Worm (Caenorhabditis elegans) whole organism, young adult: ENCODE measurements around the gene F02H6.3.

ENCODE experiments used
- B0019.2 ChIP-seq: fragments of 200-800 bp; sonication (Bioruptor generic); conservative IDR thresholded peaks from 2 replicates; pipeline ENCODE4 v1.3.6; 2022; ENCODE audit warnings: missing genetic modification reagents, missing genetic modification characterization, missing compliant biosample characterization
- F37B4.10 ChIP-seq: fragments of 200-800 bp; sonication (Bioruptor generic); IDR thresholded peaks from 2 replicates; pipeline ENCODE4 v1.3.6; 2022; ENCODE audit warnings: missing genetic modification characterization, missing compliant biosample characterization
- F39B2.1 ChIP-seq: fragments of 200-800 bp; sonication (Bioruptor generic); IDR thresholded peaks from 2 replicates; pipeline ENCODE4 v1.3.6; 2022; ENCODE audit warnings: missing genetic modification reagents, missing genetic modification characterization, missing compliant biosample characterization
- K11D2.4 ChIP-seq: fragments of 200-800 bp; sonication (Bioruptor generic); IDR thresholded peaks from 2 replicates; pipeline ENCODE4 v1.3.6; 2022; ENCODE audit warnings: missing genetic modification reagents, missing genetic modification characterization, missing compliant biosample characterization
- K12H6.12 ChIP-seq: fragments of 200-800 bp; sonication (Bioruptor generic); optimal IDR thresholded peaks from 2 replicates; lab custom pipeline; 2018; ENCODE audit warnings: mild to moderate bottlenecking, missing genetic modification characterization, missing compliant biosample characterization
- Y79H2A.3 ChIP-seq: fragments of 200-800 bp; sonication (Bioruptor generic); conservative IDR thresholded peaks from 2 replicates; pipeline ENCODE4 v1.3.6; 2022; ENCODE audit warnings: missing genetic modification reagents, missing genetic modification characterization, missing compliant biosample characterization
- Y95B8A.8 ChIP-seq: fragments of 200-800 bp; sonication (Bioruptor generic); IDR thresholded peaks from 2 replicates; pipeline ENCODE4 v1.3.6; 2022; ENCODE audit warnings: missing genetic modification reagents, missing genetic modification characterization, missing compliant biosample characterization
- aptf-2 ChIP-seq: fragments of 200-800 bp; sonication (Bioruptor generic); conservative IDR thresholded peaks from 2 replicates; pipeline ENCODE4 v1.3.6; 2022; ENCODE audit warnings: missing genetic modification reagents, missing genetic modification characterization, missing compliant biosample characterization
- ceh-79 ChIP-seq: sonication (generic microtip); optimal IDR thresholded peaks from 2 replicates; lab custom pipeline; 2017; ENCODE audit warnings: mild to moderate bottlenecking, missing genetic modification characterization, missing compliant biosample characterization
- die-1 ChIP-seq: sonication (generic microtip); optimal IDR thresholded peaks from 2 replicates; lab custom pipeline; 2016; ENCODE audit warnings: missing genotype, mild to moderate bottlenecking, missing genetic modification characterization, missing compliant biosample characterization
- dox-1 ChIP-seq: fragments of 200-800 bp; sonication (Bioruptor generic); IDR thresholded peaks from 2 replicates; pipeline ENCODE4 v1.3.6; 2022; ENCODE audit warnings: missing genetic modification reagents, missing genetic modification characterization, missing compliant biosample characterization
- dpff-1 ChIP-seq: sonication (generic microtip); optimal IDR thresholded peaks from 2 replicates; lab custom pipeline; 2017; ENCODE audit warnings: mild to moderate bottlenecking, missing genetic modification characterization, missing compliant biosample characterization
- efl-1 ChIP-seq: fragments of 150-350 bp; optimal IDR thresholded peaks from 2 replicates; lab custom pipeline; 2014; ENCODE audit warnings: missing biosample characterization, missing genetic modification reagents, missing genetic modification characterization
- gei-17 ChIP-seq: fragments of 200-800 bp; sonication (Bioruptor generic); optimal IDR thresholded peaks from 2 replicates; lab custom pipeline; 2018; ENCODE audit warnings: mild to moderate bottlenecking, missing genetic modification characterization, missing compliant biosample characterization
- hsf-1 ChIP-seq: fragments of 200-800 bp; sonication (Bioruptor generic); IDR thresholded peaks from 2 replicates; pipeline ENCODE4 v1.3.6; 2022; ENCODE audit warnings: missing genetic modification reagents, missing genetic modification characterization, missing compliant biosample characterization
- lag-1 ChIP-seq: fragments of 200-800 bp; sonication (Bioruptor generic); IDR thresholded peaks from 2 replicates; pipeline ENCODE4 v1.3.6; 2022; ENCODE audit warnings: missing genetic modification reagents, missing genetic modification characterization, missing compliant biosample characterization
- let-526 ChIP-seq: fragments of 200-800 bp; sonication (Bioruptor generic); IDR thresholded peaks from 2 replicates; pipeline ENCODE4 v1.3.6; 2022; ENCODE audit warnings: missing genetic modification reagents, missing genetic modification characterization, missing compliant biosample characterization
- lsl-1 ChIP-seq: fragments of 200-800 bp; sonication (Bioruptor generic); optimal IDR thresholded peaks from 2 replicates; lab custom pipeline; 2018; ENCODE audit warnings: mild to moderate bottlenecking, missing genetic modification characterization, moderate library complexity, missing compliant biosample characterization
- lsy-27 ChIP-seq: sonication (generic microtip); optimal IDR thresholded peaks from 2 replicates; lab custom pipeline; 2017; ENCODE audit warnings: missing genetic modification characterization, mild to moderate bottlenecking, missing compliant biosample characterization, antibody characterized with exemption, missing genotype, borderline replicate concordance; ENCODE audit not compliant: insufficient read depth
- madf-10 ChIP-seq: sonication (generic microtip); optimal IDR thresholded peaks from 2 replicates; lab custom pipeline; 2016; ENCODE audit warnings: mild to moderate bottlenecking, missing genetic modification characterization, missing compliant biosample characterization
- madf-6 ChIP-seq: fragments of 200-800 bp; sonication (Bioruptor generic); IDR thresholded peaks from 2 replicates; pipeline ENCODE4 v1.3.6; 2022; ENCODE audit warnings: missing genetic modification reagents, missing genetic modification characterization, missing compliant biosample characterization
- mel-28 ChIP-seq: sonication (generic microtip); optimal IDR thresholded peaks from 2 replicates; lab custom pipeline; 2016; ENCODE audit warnings: borderline replicate concordance, mild to moderate bottlenecking, missing genetic modification characterization, missing compliant biosample characterization
- mxl-1 ChIP-seq: sonication (generic microtip); optimal IDR thresholded peaks from 2 replicates; lab custom pipeline; 2016; ENCODE audit warnings: missing genetic modification characterization, missing compliant biosample characterization
- nfya-2 ChIP-seq: fragments of 200-800 bp; sonication (Bioruptor generic); IDR thresholded peaks from 2 replicates; pipeline ENCODE4 v1.3.6; 2022; ENCODE audit warnings: missing genetic modification reagents, missing genetic modification characterization, missing compliant biosample characterization
- nhr-120 ChIP-seq: fragments of 200-800 bp; sonication (Bioruptor generic); IDR thresholded peaks from 2 replicates; pipeline ENCODE4 v1.3.6; 2022; ENCODE audit warnings: missing genetic modification characterization, missing compliant biosample characterization
- nhr-27 ChIP-seq: fragments of 200-800 bp; sonication (Bioruptor generic); optimal IDR thresholded peaks from 2 replicates; lab custom pipeline; 2018; ENCODE audit warnings: mild to moderate bottlenecking, missing genetic modification characterization, moderate library complexity, missing compliant biosample characterization
- pbrm-1 ChIP-seq: fragments of 200-800 bp; sonication (Bioruptor generic); IDR thresholded peaks from 2 replicates; pipeline ENCODE4 v1.3.6; 2022; ENCODE audit warnings: missing genetic modification reagents, missing genetic modification characterization, missing compliant biosample characterization
- snpc-4 ChIP-seq, 5 experiments: fragments of 150-350 bp in 1 of 5; sonication (generic microtip) in 4 of 5; optimal IDR thresholded peaks; 2 replicates each; lab custom pipeline; 2014 to 2018; ENCODE audit warnings: missing genetic modification characterization in 5 of 5, missing biosample characterization in 3 of 5, antibody characterized with exemption in 2 of 5, mild to moderate bottlenecking in 2 of 5, missing compliant biosample characterization in 2 of 5, missing genotype in 2 of 5, moderate library complexity in 2 of 5, missing genetic modification reagents in 1 of 5
- sptf-2 ChIP-seq: fragments of 200-800 bp; sonication (Bioruptor generic); optimal IDR thresholded peaks from 2 replicates; lab custom pipeline; 2018; ENCODE audit warnings: mild to moderate bottlenecking, missing genetic modification characterization, missing compliant biosample characterization
- zim-3 ChIP-seq: sonication (generic microtip); optimal IDR thresholded peaks from 2 replicates; lab custom pipeline; 2017; ENCODE audit warnings: mild to moderate bottlenecking, missing genetic modification characterization, moderate library complexity, missing compliant biosample characterization
- ztf-25 ChIP-seq: fragments of 200-800 bp; sonication (Bioruptor generic); IDR thresholded peaks from 2 replicates; pipeline ENCODE4 v1.3.6; 2022; ENCODE audit warnings: missing genetic modification reagents, missing genetic modification characterization, missing compliant biosample characterization
- ztf-26 ChIP-seq: sonication (generic microtip); optimal IDR thresholded peaks from 2 replicates; lab custom pipeline; 2017; ENCODE audit warnings: missing genetic modification characterization, missing compliant biosample characterization

The F02H6.3 gene

DNA sequence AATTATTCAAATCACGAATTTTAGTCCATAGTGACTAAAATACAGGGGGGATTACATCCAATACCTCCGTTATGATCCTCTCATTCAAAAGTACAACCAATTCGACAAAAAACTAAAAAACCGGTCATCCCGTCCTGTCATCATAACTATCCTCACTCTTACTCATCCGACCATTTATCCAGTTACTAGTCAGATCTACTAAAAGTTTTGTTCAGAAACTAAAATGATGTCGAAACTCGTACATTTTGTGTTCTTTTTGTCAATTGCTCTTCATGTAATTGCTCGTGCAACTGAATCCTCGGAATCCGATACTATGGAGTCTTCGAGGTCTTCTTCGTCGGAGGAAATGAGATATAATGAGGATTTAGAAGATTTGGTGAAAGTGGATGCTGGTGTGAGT, 26.2 kb upstream of the F02H6.3 start, which contains the start of gene R05A10.2:
Gene R05A10.2, plus strand, starts transcription at position 214 of the 400 bp plus-strand sequence.
- TF ChIP-seq nhr-120 (GFP tag; lab: Robert Waterston, UW) (no peak), lag-1 (GFP tag; lab: Robert Waterston, UW) (no peak), K11D2.4 (GFP tag; lab: Robert Waterston, UW) (no peak), sptf-2 (no peak), madf-10 (tag; lab: Kevin White, UChicago) (no peak), mxl-1 (tag; lab: Kevin White, UChicago) (no peak)

DNA sequence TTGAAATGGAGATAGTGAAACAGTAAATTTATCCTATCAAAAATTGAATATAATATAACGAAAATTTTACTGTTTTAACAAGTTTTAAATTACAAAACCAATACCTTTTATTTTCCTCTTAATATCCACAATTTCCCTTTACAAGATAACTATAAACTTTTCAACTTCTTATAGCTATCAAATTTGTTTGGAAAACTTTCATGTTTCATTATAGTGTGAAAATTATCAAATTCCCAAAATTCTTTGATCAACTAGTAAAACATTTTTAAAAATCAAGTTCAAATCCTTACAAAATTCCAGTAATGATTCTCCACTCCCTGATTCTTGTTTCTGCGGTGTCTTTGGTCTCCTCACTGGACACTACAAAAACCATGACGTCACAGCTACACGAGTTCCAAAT, 21.1 kb upstream of the F02H6.3 start, which contains the start of gene R05A10.1:
Gene R05A10.1, plus strand, starts transcription at position 301 of the 400 bp plus-strand sequence.
- TF ChIP-seq Y79H2A.3 (no peak), snpc-4 (GFP tag; optimal IDR thresholded peaks at IDR 0.05; lab: Kevin White, UChicago) (peak; percentile 30), snpc-4 (tag; optimal IDR thresholded peaks at IDR 0.05; lab: Kevin White, UChicago) (no peak)

DNA sequence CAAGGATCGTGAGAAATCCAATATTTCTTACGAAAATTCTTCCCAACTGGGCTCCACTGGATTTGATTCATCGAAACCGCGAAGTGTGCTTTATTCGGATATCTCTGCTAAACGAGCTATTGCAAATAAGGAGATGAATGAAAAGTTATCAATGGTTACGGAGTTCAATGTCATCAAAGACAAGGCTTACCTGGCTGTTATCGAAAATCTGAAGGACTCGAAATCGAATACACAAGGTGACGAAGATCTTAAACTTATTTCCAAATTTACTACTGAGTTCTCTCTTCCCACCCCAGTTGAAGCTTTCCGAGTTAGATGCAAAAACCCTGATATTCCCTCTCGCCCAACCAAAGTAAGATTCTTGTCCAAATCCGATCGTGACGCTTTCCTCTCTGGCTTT, 17.0 kb upstream of the F02H6.3 start:
- TF ChIP-seq mxl-1 (tag; lab: Kevin White, UChicago) (no peak), dox-1 (GFP tag; lab: Robert Waterston, UW) (no peak), B0019.2 (GFP tag; lab: Robert Waterston, UW) (no peak), ztf-25 (GFP tag; lab: Robert Waterston, UW) (no peak), ceh-79 (tag; lab: Kevin White, UChicago) (no peak), F39B2.1 (GFP tag; lab: Robert Waterston, UW) (no peak), dpff-1 (tag; lab: Kevin White, UChicago) (no peak), K12H6.12 (tag; lab: Kevin White, UChicago) (no peak), hsf-1 (no peak), ztf-26 (tag; lab: Kevin White, UChicago) (no peak), lsy-27 (tag; lab: Kevin White, UChicago) (no peak), zim-3 (tag; lab: Kevin White, UChicago) (no peak), snpc-4 (GFP tag; optimal IDR thresholded peaks at IDR 0.05; lab: Kevin White, UChicago) (no peak), snpc-4 (tag; optimal IDR thresholded peaks at IDR 0.05; lab: Kevin White, UChicago) (no peak), aptf-2 (GFP tag; lab: Robert Waterston, UW) (no peak), madf-6 (no peak), F37B4.10 (GFP tag; lab: Robert Waterston, UW) (no peak), lsl-1 (GFP tag; lab: Kevin White, UChicago) (no peak), gei-17 (GFP tag; lab: Kevin White, UChicago) (no peak), nfya-2 (GFP tag; lab: Robert Waterston, UW) (no peak), die-1 (tag; lab: Kevin White, UChicago) (no peak)

DNA sequence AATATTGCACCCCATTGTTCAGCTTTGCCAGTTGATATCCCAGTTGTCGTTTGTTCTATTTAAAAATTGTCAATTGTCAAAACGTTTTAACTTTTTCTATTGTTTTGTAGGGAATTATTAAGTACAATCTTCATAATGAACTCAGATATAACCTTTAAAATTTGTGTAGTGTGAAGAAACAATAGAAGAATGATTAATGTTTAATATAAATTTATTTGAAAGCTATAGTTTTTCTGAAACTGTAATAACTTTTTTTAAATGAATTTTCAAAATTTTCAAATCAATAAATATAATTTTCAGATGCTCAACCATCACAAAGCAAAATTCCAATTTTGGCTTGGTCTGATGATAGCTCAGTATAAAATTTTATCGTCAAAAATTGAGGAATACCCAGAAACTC, 11.3 kb upstream of the F02H6.3 start, which contains the start of gene K01G12.22:
Gene K01G12.22, plus strand, starts transcription at position 301 of the 400 bp plus-strand sequence.
- TF ChIP-seq nhr-27 (no peak), Y95B8A.8 (no peak), pbrm-1 (GFP tag; lab: Robert Waterston, UW) (no peak), F39B2.1 (GFP tag; lab: Robert Waterston, UW) (no peak), let-526 (GFP tag; lab: Robert Waterston, UW) (no peak), efl-1 (GFP tag; lab: Kevin White, UChicago) (no peak), mel-28 (tag; lab: Kevin White, UChicago) (no peak)
